Fruit fly (Drosophila melanogaster) whole organism, pupa: ENCODE results near the gene CG2211.

Experiments used
- CG12605 ChIP-seq: fragments of 200-800 bp; sonication (Bioruptor generic); IDR thresholded peaks from 2 replicates; pipeline ENCODE4 v1.3.6; 2022; ENCODE audit warnings: missing biosample characterization, missing genetic modification characterization
- CG15710 ChIP-seq: fragments of 200-800 bp; sonication (Bioruptor generic); optimal IDR thresholded peaks from 2 replicates; lab custom pipeline; 2018; ENCODE audit warnings: missing biosample characterization, mild to moderate bottlenecking, missing genetic modification characterization, moderate library complexity
- CG17806 ChIP-seq: fragments of 200-800 bp; sonication (Bioruptor generic); optimal IDR thresholded peaks from 2 replicates; lab custom pipeline; 2018; ENCODE audit warnings: missing biosample characterization, mild to moderate bottlenecking, missing genetic modification characterization, moderate library complexity
- CG34367 ChIP-seq: fragments of 200-800 bp; sonication (Bioruptor generic); optimal IDR thresholded peaks from 2 replicates; lab custom pipeline; 2018; ENCODE audit warnings: missing biosample characterization, mild to moderate bottlenecking, missing genetic modification characterization
- CG4496 ChIP-seq: fragments of 200-800 bp; sonication (Bioruptor generic); IDR thresholded peaks from 3 replicates; pipeline ENCODE4 v1.3.6; 2022; ENCODE audit warnings: missing biosample characterization, missing genetic modification characterization
- CG8301 ChIP-seq: fragments of 200-800 bp; sonication (Bioruptor generic); optimal IDR thresholded peaks from 2 replicates; lab custom pipeline; 2018; ENCODE audit warnings: missing biosample characterization, mild to moderate bottlenecking, missing genetic modification characterization
- CG9948 ChIP-seq: fragments of 200-800 bp; sonication (Bioruptor generic); optimal IDR thresholded peaks from 2 replicates; lab custom pipeline; 2018; ENCODE audit warnings: missing biosample characterization, mild to moderate bottlenecking, missing genetic modification characterization, moderate library complexity
- D1 ChIP-seq: fragments of 200-800 bp; sonication (Bioruptor generic); optimal IDR thresholded peaks from 2 replicates; lab custom pipeline; 2018; ENCODE audit warnings: missing biosample characterization, mild to moderate bottlenecking, missing genetic modification characterization, moderate library complexity
- EcR ChIP-seq: fragments of 200-800 bp; sonication (Bioruptor generic); optimal IDR thresholded peaks from 3 replicates; lab custom pipeline; 2019; ENCODE audit warnings: missing biosample characterization, missing genetic modification characterization, mild to moderate bottlenecking, moderate library complexity, missing genetic modification reagents
- Pif1B ChIP-seq: fragments of 200-800 bp; sonication (Bioruptor generic); optimal IDR thresholded peaks from 3 replicates; lab custom pipeline; 2016; ENCODE audit warnings: missing biosample characterization, missing genetic modification characterization

dm6 chr3L:1302950-1303352 lies 32.2 kb downstream of the CG2211 start:
- TF ChIP-seq CG15710 (no peak), EcR (no peak), CG9948 (no peak), CG4496 (no peak), D1 (tag; lab: Kevin White, UChicago) (no peak), CG34367 (tag; lab: Kevin White, UChicago) (no peak), CG8301 (tag; lab: Kevin White, UChicago) (no peak), Pif1B (GFP tag; lab: Kevin White, UChicago) (no peak), CG12605 (GFP tag; lab: Robert Waterston, UW) (no peak), CG17806 (tag; lab: Kevin White, UChicago) (no peak)
